Fruit fly (Drosophila melanogaster) whole organism, embryonic: ENCODE data around the gene dbo.
A peak's percentile ranks its signal among the peaks of the same experiment; 100 is the strongest.

Experiments
- B-H2 ChIP-seq: fragments of 200-800 bp; sonication (Bioruptor generic); optimal IDR thresholded peaks from 2 replicates; lab custom pipeline; 2018; ENCODE audit warnings: missing biosample characterization, mild to moderate bottlenecking, missing genetic modification characterization
- CG10654 ChIP-seq: fragments of 200-800 bp; sonication (Bioruptor generic); optimal IDR thresholded peaks from 2 replicates; lab custom pipeline; 2016; ENCODE audit warnings: missing biosample characterization, missing genetic modification characterization
- CG10959 ChIP-seq: fragments of 200-800 bp; sonication (Bioruptor generic); IDR thresholded peaks from 2 replicates; pipeline ENCODE4 v1.3.6; 2022; ENCODE audit warnings: missing biosample characterization, missing genetic modification characterization
- CG10979 ChIP-seq: fragments of 200-800 bp; sonication (Bioruptor generic); optimal IDR thresholded peaks from 2 replicates; lab custom pipeline; 2018; ENCODE audit warnings: missing biosample characterization, mild to moderate bottlenecking, missing genetic modification characterization, moderate library complexity
- CG12219 ChIP-seq: fragments of 200-800 bp; sonication (Bioruptor generic); optimal IDR thresholded peaks from 3 replicates; lab custom pipeline; 2018; ENCODE audit warnings: missing biosample characterization, mild to moderate bottlenecking, missing genetic modification characterization
- CG13624 ChIP-seq: fragments of 200-800 bp; sonication (Bioruptor generic); optimal IDR thresholded peaks from 2 replicates; lab custom pipeline; 2016; ENCODE audit warnings: missing biosample characterization, missing genetic modification characterization
- CG13775 ChIP-seq: fragments of 200-800 bp; sonication (Bioruptor generic); optimal IDR thresholded peaks from 3 replicates; lab custom pipeline; 2017; ENCODE audit warnings: missing biosample characterization, mild to moderate bottlenecking, missing genetic modification characterization
- CG14014 ChIP-seq: fragments of 200-800 bp; sonication (Bioruptor generic); IDR thresholded peaks from 2 replicates; pipeline ENCODE4 v1.3.6; 2022; ENCODE audit warnings: missing biosample characterization, missing genetic modification characterization
- CG15514 ChIP-seq: fragments of 200-800 bp; sonication (Bioruptor generic); optimal IDR thresholded peaks from 3 replicates; lab custom pipeline; 2017; ENCODE audit warnings: missing biosample characterization, missing genetic modification characterization, mild to moderate bottlenecking, moderate library complexity, missing genetic modification reagents
- CG18764 ChIP-seq: fragments of 200-800 bp; sonication (Bioruptor generic); optimal IDR thresholded peaks from 3 replicates; lab custom pipeline; 2016; ENCODE audit warnings: missing biosample characterization, missing genetic modification characterization
- CG2875 ChIP-seq: fragments of 200-800 bp; sonication (Bioruptor generic); optimal IDR thresholded peaks from 2 replicates; lab custom pipeline; 2017; ENCODE audit warnings: missing biosample characterization, mild to moderate bottlenecking, missing genetic modification characterization, missing genetic modification reagents
- CG30403 ChIP-seq: fragments of 200-800 bp; sonication (Bioruptor generic); optimal IDR thresholded peaks from 3 replicates; lab custom pipeline; 2016; ENCODE audit warnings: missing biosample characterization, missing genetic modification characterization
- CG31365 ChIP-seq: fragments of 200-800 bp; sonication (Bioruptor generic); optimal IDR thresholded peaks from 2 replicates; lab custom pipeline; 2018; ENCODE audit warnings: missing biosample characterization, mild to moderate bottlenecking, missing genetic modification characterization
- CG3407 ChIP-seq: fragments of 200-800 bp; sonication (Bioruptor generic); optimal IDR thresholded peaks from 2 replicates; lab custom pipeline; 2018; ENCODE audit warnings: missing biosample characterization, mild to moderate bottlenecking, missing genetic modification characterization
- CG6254 ChIP-seq: fragments of 200-800 bp; sonication (Bioruptor generic); optimal IDR thresholded peaks from 3 replicates; lab custom pipeline; 2017; ENCODE audit warnings: mild to moderate bottlenecking, missing biosample characterization, missing genetic modification reagents, missing genetic modification characterization
- CG6791 ChIP-seq: fragments of 200-800 bp; sonication (Bioruptor generic); IDR thresholded peaks from 3 replicates; pipeline ENCODE4 v1.3.6; 2022; ENCODE audit warnings: missing biosample characterization, missing genetic modification characterization; ENCODE audit not compliant: partially characterized antibody
- CG7556 ChIP-seq: fragments of 200-800 bp; sonication (Bioruptor generic); optimal IDR thresholded peaks from 2 replicates; lab custom pipeline; 2017; ENCODE audit warnings: missing biosample characterization, mild to moderate bottlenecking, missing genetic modification characterization
- CG7963 ChIP-seq: fragments of 200-800 bp; sonication (Bioruptor generic); IDR thresholded peaks from 3 replicates; pipeline ENCODE4 v1.3.6; 2022; ENCODE audit warnings: missing biosample characterization, missing genetic modification characterization; ENCODE audit not compliant: partially characterized antibody
- CG8924 ChIP-seq: fragments of 200-800 bp; optimal IDR thresholded peaks from 3 replicates; lab custom pipeline; 2019; ENCODE audit warnings: missing biosample characterization, mild to moderate bottlenecking, missing genetic modification characterization, moderate library complexity
- CG9817 ChIP-seq: fragments of 200-800 bp; sonication (Bioruptor generic); optimal IDR thresholded peaks from 2 replicates; lab custom pipeline; 2018; ENCODE audit warnings: missing biosample characterization, mild to moderate bottlenecking, missing genetic modification characterization, moderate library complexity
- CG9876 ChIP-seq: fragments of 200-800 bp; sonication (Bioruptor generic); optimal IDR thresholded peaks from 2 replicates; lab custom pipeline; 2016; ENCODE audit warnings: missing biosample characterization, missing genetic modification characterization
- CHES-1-like ChIP-seq: fragments of 200-800 bp; sonication (Bioruptor generic); optimal IDR thresholded peaks from 2 replicates; lab custom pipeline; 2016; ENCODE audit warnings: missing biosample characterization, missing genetic modification characterization
- Doc2 ChIP-seq: fragments of 200-800 bp; sonication (Bioruptor generic); IDR thresholded peaks from 2 replicates; pipeline ENCODE4 v1.3.6; 2022; ENCODE audit warnings: missing biosample characterization, missing genetic modification characterization
- Ets97D ChIP-seq: fragments of 200-800 bp; sonication (Bioruptor generic); optimal IDR thresholded peaks from 3 replicates; lab custom pipeline; 2016; ENCODE audit warnings: missing biosample characterization, missing genetic modification characterization
- Fer1 ChIP-seq: fragments of 200-800 bp; sonication (Bioruptor generic); optimal IDR thresholded peaks from 2 replicates; lab custom pipeline; 2017; ENCODE audit warnings: missing biosample characterization, mild to moderate bottlenecking, missing genetic modification characterization
- HLH54F ChIP-seq: fragments of 200-800 bp; sonication (Bioruptor generic); optimal IDR thresholded peaks from 3 replicates; lab custom pipeline; 2016; ENCODE audit warnings: missing biosample characterization, missing genetic modification characterization
- Hsf ChIP-seq: fragments of 200-800 bp; sonication (Bioruptor generic); optimal IDR thresholded peaks from 3 replicates; lab custom pipeline; 2016; ENCODE audit warnings: missing biosample characterization, missing genetic modification characterization
- Oli ChIP-seq: fragments of 200-800 bp; sonication (Bioruptor generic); optimal IDR thresholded peaks from 2 replicates; lab custom pipeline; 2018; ENCODE audit warnings: missing biosample characterization, mild to moderate bottlenecking, missing genetic modification characterization, moderate library complexity
- Sox102F ChIP-seq: fragments of 200-800 bp; sonication (Bioruptor generic); optimal IDR thresholded peaks from 2 replicates; lab custom pipeline; 2018; ENCODE audit warnings: missing biosample characterization, mild to moderate bottlenecking, missing genetic modification characterization, moderate library complexity
- bab2 ChIP-seq: fragments of 200-800 bp; sonication (Bioruptor generic); optimal IDR thresholded peaks from 2 replicates; lab custom pipeline; 2016; ENCODE audit warnings: missing biosample characterization, missing genetic modification characterization
- btn ChIP-seq: fragments of 200-800 bp; sonication (Bioruptor generic); optimal IDR thresholded peaks from 2 replicates; lab custom pipeline; 2016; ENCODE audit warnings: missing biosample characterization, missing genetic modification characterization
- chinmo ChIP-seq: fragments of 200-800 bp; sonication (Bioruptor generic); IDR thresholded peaks from 4 replicates; pipeline ENCODE4 v1.3.6; 2022; ENCODE audit warnings: missing biosample characterization, missing genetic modification characterization; ENCODE audit not compliant: partially characterized antibody
- danr ChIP-seq: fragments of 200-800 bp; sonication (Bioruptor generic); IDR thresholded peaks from 2 replicates; pipeline ENCODE4 v1.3.6; 2022; ENCODE audit warnings: missing biosample characterization, missing genetic modification characterization
- dm ChIP-seq: fragments of 200-800 bp; sonication (Bioruptor generic); optimal IDR thresholded peaks from 3 replicates; lab custom pipeline; 2016; ENCODE audit warnings: missing biosample characterization, missing genetic modification characterization
- dmrt11E ChIP-seq: fragments of 200-800 bp; sonication (Bioruptor generic); optimal IDR thresholded peaks from 3 replicates; lab custom pipeline; 2018; ENCODE audit warnings: missing biosample characterization, mild to moderate bottlenecking, missing genetic modification characterization, moderate library complexity
- fru ChIP-seq: fragments of >200 bp; optimal IDR thresholded peaks from 2 replicates; lab custom pipeline; 2017
- inv ChIP-seq: fragments of 200-800 bp; sonication (Bioruptor generic); IDR thresholded peaks from 2 replicates; pipeline ENCODE4 v1.3.6; 2022; ENCODE audit warnings: missing biosample characterization, missing genetic modification characterization; ENCODE audit not compliant: partially characterized antibody
- knrl ChIP-seq: fragments of 200-800 bp; sonication (Bioruptor generic); IDR thresholded peaks from 3 replicates; pipeline ENCODE4 v1.3.6; 2022; ENCODE audit warnings: missing biosample characterization, missing genetic modification characterization; ENCODE audit not compliant: partially characterized antibody
- lmd ChIP-seq: fragments of 200-800 bp; sonication (Bioruptor generic); IDR thresholded peaks from 2 replicates; pipeline ENCODE4 v1.3.6; 2022; ENCODE audit warnings: missing biosample characterization, missing genetic modification characterization
- nerfin-1 ChIP-seq: fragments of 200-800 bp; sonication (Bioruptor generic); optimal IDR thresholded peaks from 3 replicates; lab custom pipeline; 2019; ENCODE audit warnings: missing biosample characterization, mild to moderate bottlenecking, missing genetic modification characterization, moderate library complexity
- odd ChIP-seq: fragments of 200-800 bp; sonication (Bioruptor generic); optimal IDR thresholded peaks from 2 replicates; lab custom pipeline; 2017; ENCODE audit warnings: missing biosample characterization, mild to moderate bottlenecking, missing genetic modification characterization
- org-1 ChIP-seq: fragments of 200-800 bp; sonication (Bioruptor generic); optimal IDR thresholded peaks from 2 replicates; lab custom pipeline; 2017; ENCODE audit warnings: missing biosample characterization, missing genetic modification characterization
- pros ChIP-seq: fragments of 200-800 bp; sonication (Bioruptor generic); optimal IDR thresholded peaks from 3 replicates; lab custom pipeline; 2019; ENCODE audit warnings: missing biosample characterization, mild to moderate bottlenecking, missing genetic modification characterization, moderate library complexity
- ro ChIP-seq: fragments of 200-800 bp; sonication (Bioruptor generic); IDR thresholded peaks from 2 replicates; pipeline ENCODE4 v1.3.6; 2022; ENCODE audit warnings: missing biosample characterization, missing genetic modification characterization
- sens ChIP-seq: fragments of 200-800 bp; sonication (Bioruptor generic); peaks from one replicate; lab custom pipeline; 2016; ENCODE audit warnings: missing biosample characterization, missing genetic modification characterization
- seq ChIP-seq: fragments of 200-800 bp; sonication (Bioruptor generic); IDR thresholded peaks from 2 replicates; pipeline ENCODE4 v1.3.6; 2022; ENCODE audit warnings: missing biosample characterization, missing genetic modification characterization
- sna ChIP-seq: fragments of 200-800 bp; sonication (Bioruptor generic); IDR thresholded peaks from 2 replicates; pipeline ENCODE4 v1.3.6; 2022; ENCODE audit warnings: missing biosample characterization, missing genetic modification characterization; ENCODE audit not compliant: partially characterized antibody
- tup ChIP-seq: fragments of 200-800 bp; sonication (Bioruptor generic); optimal IDR thresholded peaks from 2 replicates; lab custom pipeline; 2016; ENCODE audit warnings: missing biosample characterization, mild to moderate bottlenecking, missing genetic modification characterization, moderate library complexity
- unpg ChIP-seq: fragments of 200-800 bp; sonication (Bioruptor generic); optimal IDR thresholded peaks from 3 replicates; lab custom pipeline; 2018; ENCODE audit warnings: missing biosample characterization, mild to moderate bottlenecking, missing genetic modification characterization, moderate library complexity

The dbo gene

DNA sequence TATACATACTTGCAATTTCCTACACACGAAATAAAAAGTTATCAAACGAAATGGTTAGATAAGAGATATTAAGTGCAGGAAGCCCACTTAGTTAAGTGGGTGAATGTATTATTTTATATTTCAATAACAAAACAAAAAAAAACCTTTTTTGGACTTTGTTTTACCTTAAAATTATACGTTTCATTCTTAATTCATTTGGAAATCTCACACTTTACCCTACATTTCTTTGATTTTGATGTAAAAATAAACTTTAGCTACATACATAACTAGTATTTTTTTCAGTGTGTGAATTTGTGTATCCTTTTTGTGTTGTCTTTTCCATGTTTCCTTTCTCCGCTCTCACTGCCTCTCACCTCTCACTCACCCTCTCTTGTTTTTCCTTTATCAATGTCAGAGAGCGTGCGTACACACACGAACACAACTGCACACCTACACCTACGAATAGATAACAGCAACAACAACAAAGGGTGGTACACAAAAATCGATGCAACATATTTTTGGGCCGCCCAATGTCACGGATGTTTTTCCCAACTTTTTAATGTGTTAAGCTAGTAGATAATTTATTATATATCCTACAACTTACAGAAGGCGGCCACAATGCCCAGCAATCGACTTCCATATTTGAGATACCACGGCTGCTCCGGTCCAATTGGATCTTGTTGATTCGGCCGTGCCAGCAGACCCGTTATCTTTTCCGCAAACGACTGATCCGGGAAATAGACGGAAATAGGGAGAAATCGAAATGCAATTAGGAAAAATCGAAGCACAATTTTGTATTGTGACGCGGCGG is 11.1 kb upstream of the dbo start (continued):
- TF ChIP-seq CG30403 (GFP tag; lab: Kevin White, UChicago) (peak; percentile 87), CG15514 (GFP tag; lab: Kevin White, UChicago) (no peak), CG31365 (tag; lab: Kevin White, UChicago) (no peak), CG8924 (tag; lab: Kevin White, UChicago) (peak; percentile 65), CG9876 (GFP tag; lab: Kevin White, UChicago) (no peak), danr (GFP tag; lab: Robert Waterston, UW) (0 out of 2 replicates have a peak, but pooled peaks have one; percentile 16), CG13624 (GFP tag; lab: Kevin White, UChicago) (peak; percentile 46), sens (peak; percentile 94), HLH54F (GFP tag; lab: Kevin White, UChicago) (no peak), CG2875 (peak; percentile 63), Hsf (GFP tag; lab: Kevin White, UChicago) (peak; percentile 79), CG10959 (no peak), CG12219 (GFP tag; lab: Kevin White, UChicago) (peak; percentile 29), dmrt11E (tag; lab: Kevin White, UChicago) (peak; percentile 75), CG10654 (GFP tag; lab: Kevin White, UChicago) (peak; percentile 46), Oli (tag; lab: Kevin White, UChicago) (peak; percentile 79), fru (lab: Kevin White, UChicago) (no peak), CG10979 (tag; lab: Kevin White, UChicago) (peak; percentile 80), tup (GFP tag; lab: Kevin White, UChicago) (no peak), odd (GFP tag; lab: Kevin White, UChicago) (peak; percentile 36), inv (GFP tag; lab: Robert Waterston, UW) (no peak), seq (GFP tag; lab: Robert Waterston, UW) (peak; percentile 58; the same call in 1 of the 2 replicates), CHES-1-like (GFP tag; lab: Kevin White, UChicago) (peak; percentile 53), Sox102F (peak; percentile 79), CG18764 (peak; percentile 55), Fer1 (GFP tag; lab: Kevin White, UChicago) (peak; percentile 88), ro (GFP tag; lab: Robert Waterston, UW) (no peak), CG13775 (GFP tag; lab: Kevin White, UChicago) (peak; percentile 71), CG7556 (GFP tag; lab: Kevin White, UChicago) (peak; percentile 88), CG7963 (GFP tag; lab: Robert Waterston, UW) (no peak), CG14014 (peak; percentile 48; the same call in 1 of the 2 replicates), chinmo (GFP tag; lab: Robert Waterston, UW) (0 out of 4 replicates have a peak, but pooled peaks have one; percentile 55), CG3407 (peak; percentile 48), CG6254 (GFP tag; lab: Kevin White, UChicago) (peak; percentile 46), sna (GFP tag; lab: Robert Waterston, UW) (no peak), lmd (no peak; the same call in 1 of the 2 replicates), nerfin-1 (tag; lab: Kevin White, UChicago) (peak; percentile 67), bab2 (GFP tag; lab: Kevin White, UChicago) (peak; percentile 57), pros (peak; percentile 16), btn (peak; percentile 15), unpg (peak; percentile 81), knrl (no peak), dm (no peak), org-1 (GFP tag; lab: Kevin White, UChicago) (peak; percentile 67), CG9817 (tag; lab: Kevin White, UChicago) (peak; percentile 46), B-H2 (GFP tag; lab: Kevin White, UChicago) (no peak), Doc2 (GFP tag; lab: Robert Waterston, UW) (no peak), CG6791 (no peak), Ets97D (GFP tag; lab: Kevin White, UChicago) (no peak)
